Fruit fly (Drosophila melanogaster) whole organism, embryonic: ENCODE measurements around the gene Ankrd49.

Experiments used
- Atf-2 ChIP-seq: fragments of 200-800 bp; sonication (Bioruptor generic); optimal IDR thresholded peaks from 2 replicates; lab custom pipeline; 2016; ENCODE audit warnings: missing biosample characterization, missing genetic modification characterization
- CG10366 ChIP-seq: fragments of 200-800 bp; sonication (Bioruptor generic); IDR thresholded peaks from 2 replicates; pipeline ENCODE4 v1.3.6; 2022; ENCODE audit warnings: missing biosample characterization, missing genetic modification characterization
- CG11085 ChIP-seq: fragments of 200-800 bp; sonication (Bioruptor generic); IDR thresholded peaks from 2 replicates; pipeline ENCODE4 v1.3.6; 2022; ENCODE audit warnings: missing biosample characterization, missing genetic modification characterization
- CG11247 ChIP-seq: fragments of 200-800 bp; sonication (Bioruptor generic); IDR thresholded peaks from 2 replicates; pipeline ENCODE4 v1.3.6; 2022; ENCODE audit warnings: missing biosample characterization, missing genetic modification characterization
- CG11398 ChIP-seq: fragments of 200-800 bp; sonication (Bioruptor generic); optimal IDR thresholded peaks from 2 replicates; lab custom pipeline; 2016; ENCODE audit warnings: missing biosample characterization, missing genetic modification characterization
- CG11560 ChIP-seq: fragments of 200-800 bp; sonication (Bioruptor generic); IDR thresholded peaks from 3 replicates; pipeline ENCODE4 v1.3.6; 2022; ENCODE audit warnings: missing biosample characterization, missing genetic modification characterization
- CG12155 ChIP-seq: fragments of 200-800 bp; sonication (Bioruptor generic); optimal IDR thresholded peaks from 3 replicates; lab custom pipeline; 2016; ENCODE audit warnings: missing biosample characterization, missing genetic modification characterization
- CG14860 ChIP-seq: fragments of 200-800 bp; sonication (Bioruptor generic); IDR thresholded peaks from 3 replicates; pipeline ENCODE4 v1.3.6; 2022; ENCODE audit warnings: missing biosample characterization, missing genetic modification characterization; ENCODE audit not compliant: partially characterized antibody
- CG15073 ChIP-seq: fragments of 200-800 bp; sonication (Bioruptor generic); optimal IDR thresholded peaks from 2 replicates; lab custom pipeline; 2016; ENCODE audit warnings: missing biosample characterization, missing genetic modification characterization
- CG15269 ChIP-seq: fragments of 200-800 bp; sonication (Bioruptor generic); optimal IDR thresholded peaks from 2 replicates; lab custom pipeline; 2018; ENCODE audit warnings: missing biosample characterization, mild to moderate bottlenecking, missing genetic modification characterization, moderate library complexity
- CG17328 ChIP-seq: fragments of 200-800 bp; sonication (Bioruptor generic); IDR thresholded peaks from 2 replicates; pipeline ENCODE4 v1.3.6; 2022; ENCODE audit warnings: missing biosample characterization, missing genetic modification characterization
- CG18764 ChIP-seq: fragments of 200-800 bp; sonication (Bioruptor generic); optimal IDR thresholded peaks from 3 replicates; lab custom pipeline; 2016; ENCODE audit warnings: missing biosample characterization, missing genetic modification characterization
- CG3065 ChIP-seq: fragments of 200-800 bp; sonication (Bioruptor generic); optimal IDR thresholded peaks from 2 replicates; lab custom pipeline; 2016; ENCODE audit warnings: missing biosample characterization, missing genetic modification characterization
- CG31441 ChIP-seq: fragments of 200-800 bp; sonication (Bioruptor generic); IDR thresholded peaks from 2 replicates; pipeline ENCODE4 v1.3.6; 2022; ENCODE audit warnings: missing biosample characterization, missing genetic modification characterization
- CG32532 ChIP-seq: fragments of 200-800 bp; sonication (Bioruptor generic); IDR thresholded peaks from 2 replicates; pipeline ENCODE4 v1.3.6; 2022; ENCODE audit warnings: missing biosample characterization, missing genetic modification characterization
- CG34422 ChIP-seq: fragments of 200-800 bp; sonication (Bioruptor generic); IDR thresholded peaks from 3 replicates; pipeline ENCODE4 v1.3.6; 2022; ENCODE audit warnings: missing biosample characterization, missing genetic modification characterization
- CG7372 ChIP-seq: fragments of 200-800 bp; sonication (Bioruptor generic); IDR thresholded peaks from 2 replicates; pipeline ENCODE4 v1.3.6; 2022; ENCODE audit warnings: missing biosample characterization, missing genetic modification characterization
- CG9437 ChIP-seq: fragments of 200-800 bp; sonication (Bioruptor generic); optimal IDR thresholded peaks from 2 replicates; lab custom pipeline; 2018; ENCODE audit warnings: missing biosample characterization, mild to moderate bottlenecking, missing genetic modification characterization
- CG9876 ChIP-seq: fragments of 200-800 bp; sonication (Bioruptor generic); optimal IDR thresholded peaks from 2 replicates; lab custom pipeline; 2016; ENCODE audit warnings: missing biosample characterization, missing genetic modification characterization
- CoRest ChIP-seq: fragments of 200-800 bp; sonication (Bioruptor generic); optimal IDR thresholded peaks from 3 replicates; lab custom pipeline; 2018; ENCODE audit warnings: missing biosample characterization, mild to moderate bottlenecking, missing genetic modification characterization, moderate library complexity
- Dbx ChIP-seq: fragments of 200-800 bp; sonication (Bioruptor generic); IDR thresholded peaks from 3 replicates; pipeline ENCODE4 v1.3.6; 2022; ENCODE audit warnings: missing biosample characterization, missing genetic modification characterization
- Elba2 ChIP-seq: fragments of 200-800 bp; sonication (Bioruptor generic); optimal IDR thresholded peaks from 3 replicates; lab custom pipeline; 2016; ENCODE audit warnings: missing biosample characterization, missing genetic modification characterization
- Ets65A ChIP-seq: fragments of 200-800 bp; sonication (Bioruptor generic); peaks from one replicate; lab custom pipeline; 2016; ENCODE audit warnings: missing biosample characterization, missing genetic modification characterization
- Fer2 ChIP-seq: fragments of 200-800 bp; sonication (Bioruptor generic); optimal IDR thresholded peaks from 2 replicates; lab custom pipeline; 2018; ENCODE audit warnings: missing biosample characterization, mild to moderate bottlenecking, missing genetic modification characterization, moderate library complexity
- Gug ChIP-seq: fragments of 200-800 bp; sonication (Bioruptor generic); IDR thresholded peaks from 4 replicates; pipeline ENCODE4 v1.3.6; 2022; ENCODE audit warnings: missing biosample characterization, missing genetic modification characterization
- HHEX ChIP-seq: fragments of 200-800 bp; sonication (Bioruptor generic); optimal IDR thresholded peaks from 3 replicates; lab custom pipeline; 2017; ENCODE audit warnings: missing biosample characterization, mild to moderate bottlenecking, missing genetic modification characterization, missing genetic modification reagents
- Hr3 ChIP-seq: fragments of 200-800 bp; sonication (Bioruptor generic); optimal IDR thresholded peaks from 3 replicates; lab custom pipeline; 2016; ENCODE audit warnings: missing biosample characterization, missing genetic modification characterization
- Lpt ChIP-seq: fragments of >200 bp; optimal IDR thresholded peaks from 2 replicates; lab custom pipeline; 2018; ENCODE audit warnings: missing biosample characterization, missing genetic modification characterization
- Mes4 ChIP-seq: fragments of 200-800 bp; sonication (Bioruptor generic); optimal IDR thresholded peaks from 2 replicates; lab custom pipeline; 2016; ENCODE audit warnings: missing biosample characterization, missing genetic modification characterization
- Nf-YC ChIP-seq: fragments of 200-800 bp; optimal IDR thresholded peaks from 3 replicates; lab custom pipeline; 2019; ENCODE audit warnings: missing biosample characterization, mild to moderate bottlenecking, missing genetic modification characterization, moderate library complexity
- bcd ChIP-seq: fragments of 200-800 bp; sonication (Bioruptor generic); optimal IDR thresholded peaks from 2 replicates; lab custom pipeline; 2017; ENCODE audit warnings: missing biosample characterization, mild to moderate bottlenecking, missing genetic modification characterization
- btn ChIP-seq: fragments of 200-800 bp; sonication (Bioruptor generic); optimal IDR thresholded peaks from 2 replicates; lab custom pipeline; 2016; ENCODE audit warnings: missing biosample characterization, missing genetic modification characterization
- chinmo ChIP-seq: fragments of 200-800 bp; sonication (Bioruptor generic); IDR thresholded peaks from 4 replicates; pipeline ENCODE4 v1.3.6; 2022; ENCODE audit warnings: missing biosample characterization, missing genetic modification characterization; ENCODE audit not compliant: partially characterized antibody
- dpn ChIP-seq, 2 experiments: fragments of 200-800 bp; sonication (Bioruptor generic); optimal IDR thresholded peaks; 3 replicates each; lab custom pipeline; 2016; ENCODE audit warnings: missing biosample characterization in 2 of 2, missing genetic modification characterization in 2 of 2
- insv ChIP-seq, 2 experiments: fragments of 200-800 bp; sonication (Bioruptor generic); optimal IDR thresholded peaks; 3 replicates each; lab custom pipeline; 2016 to 2018; ENCODE audit warnings: missing biosample characterization in 2 of 2, missing genetic modification characterization in 2 of 2
- inv ChIP-seq: fragments of 200-800 bp; sonication (Bioruptor generic); IDR thresholded peaks from 2 replicates; pipeline ENCODE4 v1.3.6; 2022; ENCODE audit warnings: missing biosample characterization, missing genetic modification characterization; ENCODE audit not compliant: partially characterized antibody
- nerfin-1 ChIP-seq: fragments of 200-800 bp; sonication (Bioruptor generic); optimal IDR thresholded peaks from 3 replicates; lab custom pipeline; 2019; ENCODE audit warnings: missing biosample characterization, mild to moderate bottlenecking, missing genetic modification characterization, moderate library complexity
- nerfin-2 ChIP-seq: fragments of 200-800 bp; sonication (Bioruptor generic); IDR thresholded peaks from 2 replicates; pipeline ENCODE4 v1.3.6; 2022; ENCODE audit warnings: missing biosample characterization, missing genetic modification characterization; ENCODE audit not compliant: partially characterized antibody
- onecut ChIP-seq: fragments of 200-800 bp; sonication (Bioruptor generic); IDR thresholded peaks from 2 replicates; pipeline ENCODE4 v1.3.6; 2022; ENCODE audit warnings: missing biosample characterization, missing genetic modification characterization
- otp ChIP-seq: fragments of 200-800 bp; sonication (Bioruptor generic); IDR thresholded peaks from 3 replicates; pipeline ENCODE4, ENCODE4 v1.3.6; 2022; ENCODE audit warnings: missing biosample characterization, missing genetic modification characterization
- p53 ChIP-seq: fragments of 200-800 bp; sonication (Bioruptor generic); optimal IDR thresholded peaks from 2 replicates; lab custom pipeline; 2016; ENCODE audit warnings: missing biosample characterization, missing genetic modification characterization
- prd ChIP-seq, 3 experiments: fragments of >200 bp in 2 of 3; fragments of 200-800 bp in 1 of 3; sonication (Bioruptor generic) in 1 of 3; optimal IDR thresholded peaks in 2 of 3; IDR thresholded peaks in 1 of 3; 2 replicates in 2 of 3; 3 replicates in 1 of 3; pipeline versions ENCODE4 v1.3.6 to Lab custom; 2017 to 2022; ENCODE audit warnings: missing biosample characterization in 1 of 3, missing genetic modification characterization in 1 of 3
- pros ChIP-seq: fragments of 200-800 bp; sonication (Bioruptor generic); optimal IDR thresholded peaks from 3 replicates; lab custom pipeline; 2019; ENCODE audit warnings: missing biosample characterization, mild to moderate bottlenecking, missing genetic modification characterization, moderate library complexity
- sens ChIP-seq: fragments of 200-800 bp; sonication (Bioruptor generic); peaks from one replicate; lab custom pipeline; 2016; ENCODE audit warnings: missing biosample characterization, missing genetic modification characterization
- sens-2 ChIP-seq: fragments of 200-800 bp; sonication (Bioruptor generic); IDR thresholded peaks from 2 replicates; pipeline ENCODE4 v1.3.6; 2022; ENCODE audit warnings: missing biosample characterization, missing genetic modification characterization
- sisA ChIP-seq: fragments of 200-800 bp; sonication (Bioruptor generic); IDR thresholded peaks from 2 replicates; pipeline ENCODE4 v1.3.6; 2022; ENCODE audit warnings: missing biosample characterization, missing genetic modification characterization
- tgo ChIP-seq: fragments of 200-800 bp; sonication (Bioruptor generic); IDR thresholded peaks from 3 replicates; pipeline ENCODE4 v1.3.6; 2022; ENCODE audit warnings: missing biosample characterization, missing genetic modification characterization
- tio ChIP-seq: fragments of 200-800 bp; sonication (Bioruptor generic); optimal IDR thresholded peaks from 2 replicates; lab custom pipeline; 2017; ENCODE audit warnings: missing biosample characterization, missing genetic modification characterization, inconsistent platforms
- toy ChIP-seq: fragments of 200-800 bp; sonication (Bioruptor generic); IDR thresholded peaks from 2 replicates; pipeline ENCODE4 v1.3.6; 2022; ENCODE audit warnings: missing biosample characterization, missing genetic modification characterization
- tup ChIP-seq: fragments of 200-800 bp; sonication (Bioruptor generic); optimal IDR thresholded peaks from 2 replicates; lab custom pipeline; 2016; ENCODE audit warnings: missing biosample characterization, mild to moderate bottlenecking, missing genetic modification characterization, moderate library complexity
- z ChIP-seq: fragments of 200-800 bp; sonication (Bioruptor generic); IDR thresholded peaks from 3 replicates; pipeline ENCODE4 v1.3.6; 2022; ENCODE audit warnings: missing biosample characterization, missing genetic modification characterization

The Ankrd49 gene

dm6 chr2L:15052805-15053388 lies 45.7 kb upstream of the Ankrd49 start (continued):
- TF ChIP-seq CG32532 (GFP tag; lab: Robert Waterston, UW) (no peak), Nf-YC (tag; lab: Kevin White, UChicago) (no peak), CG15269 (tag; lab: Kevin White, UChicago) (no peak), CG7372 (no peak), CG12155 (GFP tag; lab: Kevin White, UChicago) (no peak), Gug (GFP tag; lab: Robert Waterston, UW) (no peak), nerfin-1 (no peak), sens-2 (GFP tag; lab: Robert Waterston, UW) (no peak), tio (GFP tag; lab: Kevin White, UChicago) (no peak), sisA (no peak), CG14860 (no peak), CG10366 (no peak), Hr3 (no peak), otp (GFP tag; lab: Robert Waterston, UW) (no peak), p53 (no peak), Ets65A (GFP tag; lab: Kevin White, UChicago) (no peak), CG34422 (GFP tag; lab: Robert Waterston, UW) (no peak), z (GFP tag; lab: Robert Waterston, UW) (no peak), HHEX (GFP tag; lab: Kevin White, UChicago) (no peak), CG11085 (no peak), CG15073 (GFP tag; lab: Kevin White, UChicago) (peak; percentile 91), CoRest (tag; lab: Kevin White, UChicago) (no peak), CG18764 (GFP tag; lab: Kevin White, UChicago) (no peak), Lpt (GFP tag; lab: Kevin White, UChicago) (no peak), tgo (0 out of 3 replicates have a peak, but pooled peaks have one; percentile 35), tup (GFP tag; lab: Kevin White, UChicago) (no peak), Atf-2 (no peak), onecut (GFP tag; lab: Robert Waterston, UW) (no peak), CG11560 (tag; lab: Robert Waterston, UW) (no peak), Dbx (GFP tag; lab: Robert Waterston, UW) (no peak), bcd (GFP tag; lab: Kevin White, UChicago) (no peak)

- TF ChIP-seq insv (GFP tag; optimal IDR thresholded peaks at IDR 0.05; lab: Kevin White, UChicago) (peak in 1 of 2 experiments; percentile 89), sens (GFP tag; lab: Kevin White, UChicago) (peak; percentile 39), CG11247 (GFP tag; lab: Robert Waterston, UW) (peak; percentile 49; the same call in 1 of the 2 replicates), btn (GFP tag; lab: Kevin White, UChicago) (no peak), CG12155 (GFP tag; lab: Kevin White, UChicago) (no peak), pros (GFP tag; lab: Kevin White, UChicago) (peak; percentile 82), Elba2 (GFP tag; lab: Kevin White, UChicago) (peak; percentile 99), CG9876 (GFP tag; lab: Kevin White, UChicago) (no peak)
- TF ChIP-seq, all 482 proteins: peak for 5
Measured at dm6 chr2L:15043718-15044117, 36.5 kb upstream of the Ankrd49 start.

dm6 chr2L:15039309-15039772 lies 32.1 kb upstream of the Ankrd49 start:
- TF ChIP-seq nerfin-2 (GFP tag; lab: Robert Waterston, UW) = peak; percentile 79
- no peak for TF ChIP-seq CG11398 (GFP tag; lab: Kevin White, UChicago)
- no peak for TF ChIP-seq CG31441
- peak; percentile 1 for TF ChIP-seq CG3065
- no peak for TF ChIP-seq toy
- TF ChIP-seq CG9437 (GFP tag; lab: Kevin White, UChicago) = peak; percentile 21
- TF ChIP-seq dpn (GFP tag; optimal IDR thresholded peaks at IDR 0.05; lab: Kevin White, UChicago) = peak; percentile 10 to 53
- TF ChIP-seq Fer2 (tag; lab: Kevin White, UChicago) = no peak
- no peak for TF ChIP-seq prd (optimal IDR thresholded peaks at IDR 0.05; lab: Kevin White, UChicago)
- peak; percentile 48; the same call in 1 of the 3 replicates for TF ChIP-seq prd (GFP tag; IDR thresholded peaks at IDR 0.05; lab: Robert Waterston, UW)
- peak; percentile 73; the same call in 1 of the 4 replicates for TF ChIP-seq chinmo
- peak; percentile 84 for TF ChIP-seq inv (GFP tag; lab: Robert Waterston, UW)
- no peak for TF ChIP-seq Mes4
- TF ChIP-seq CG17328 (GFP tag; lab: Robert Waterston, UW) = no peak
